Fruit fly (Drosophila melanogaster): ENCODE results near the gene Ccm3.

The Ccm3 gene

dm6 chr3R:15332994-15333393, 38.8 kb upstream of the Ccm3 start, which contains the start of the genes Fkbp39 and Cyfip (continued):
- no peak for TF ChIP-seq dan (GFP tag; IDR thresholded peaks at IDR 0.05)
- peak; percentile 91 for TF ChIP-seq HmgZ (tag; optimal IDR thresholded peaks at IDR 0.05)
- TF ChIP-seq sim (GFP tag; IDR thresholded peaks at IDR 0.05), result no peak
- TF ChIP-seq shn (GFP tag; optimal IDR thresholded peaks at IDR 0.05), result peak; percentile 49
- no peak for TF ChIP-seq dmrt11E (tag; optimal IDR thresholded peaks at IDR 0.05)
- TF ChIP-seq eve (GFP tag; optimal IDR thresholded peaks at IDR 0.05), result no peak
- no peak for TF ChIP-seq H2.0 (GFP tag; IDR thresholded peaks at IDR 0.05)
- TF ChIP-seq Meics (GFP tag; optimal IDR thresholded peaks at IDR 0.05), result peak; percentile 36
- TF ChIP-seq CG12942 (GFP tag; optimal IDR thresholded peaks at IDR 0.05), result peak; percentile 8
- peak; percentile 60 for TF ChIP-seq CG10267 (tag; optimal IDR thresholded peaks at IDR 0.05)
- peak; percentile 94 for TF ChIP-seq Lhr (GFP tag; optimal IDR thresholded peaks at IDR 0.05)
- TF ChIP-seq p53 (GFP tag; optimal IDR thresholded peaks at IDR 0.05), result peak; percentile 62
- TF ChIP-seq CoRest (tag; optimal IDR thresholded peaks at IDR 0.05), result peak; percentile 13
- no peak for TF ChIP-seq exex (tag; optimal IDR thresholded peaks at IDR 0.05)
- TF ChIP-seq CG4424 (GFP tag; optimal IDR thresholded peaks at IDR 0.05), result no peak
- peak; percentile 71 for TF ChIP-seq CG9932 (GFP tag; IDR thresholded peaks at IDR 0.05)
- TF ChIP-seq Myb (GFP tag; optimal IDR thresholded peaks at IDR 0.05), result peak; percentile 69
- TF ChIP-seq CG4820 (GFP tag; optimal IDR thresholded peaks at IDR 0.05), result no peak
- no peak for TF ChIP-seq Ssrp (tag; optimal IDR thresholded peaks at IDR 0.05)
- TF ChIP-seq Kr (GFP tag; optimal IDR thresholded peaks at IDR 0.05), result no peak
- TF ChIP-seq CG3407 (GFP tag; optimal IDR thresholded peaks at IDR 0.05), result no peak
- TF ChIP-seq GATAe (GFP tag; conservative IDR thresholded peaks at IDR 0.05), result no peak
- TF ChIP-seq Lpt (GFP tag; optimal IDR thresholded peaks at IDR 0.05), result no peak
- no peak for TF ChIP-seq CG10462 (GFP tag; optimal IDR thresholded peaks at IDR 0.05)
- no peak for TF ChIP-seq Gsc (GFP tag; IDR thresholded peaks at IDR 0.05)
- no peak; the same call in 1 of the 2 replicates for TF ChIP-seq lmd (GFP tag; IDR thresholded peaks at IDR 0.05)
- TF ChIP-seq Hey (tag; optimal IDR thresholded peaks at IDR 0.05), result no peak
- TF ChIP-seq br (optimal IDR thresholded peaks at IDR 0.05), result no peak
- TF ChIP-seq crp (GFP tag; optimal IDR thresholded peaks at IDR 0.05), result peak in 1 of 2 experiments; percentile 52
- TF ChIP-seq sd (tag; optimal IDR thresholded peaks at IDR 0.05), result no peak
- no peak for TF ChIP-seq CG10274 (GFP tag; optimal IDR thresholded peaks at IDR 0.05)
- TF ChIP-seq ro (GFP tag; IDR thresholded peaks at IDR 0.05), result no peak
- TF ChIP-seq hth (optimal IDR thresholded peaks at IDR 0.05), result no peak
- no peak for TF ChIP-seq CG17612 (GFP tag; IDR thresholded peaks at IDR 0.05)
- TF ChIP-seq CG6791 (GFP tag; IDR thresholded peaks at IDR 0.05; ENCODE audit: partially characterized antibody), result peak; percentile 77
- TF ChIP-seq CG1529 (GFP tag; optimal IDR thresholded peaks at IDR 0.05), result no peak
- no peak for TF ChIP-seq CG8388 (GFP tag; optimal IDR thresholded peaks at IDR 0.05)
- peak; percentile 85 for TF ChIP-seq Ets65A (GFP tag)
- TF ChIP-seq pum (GFP tag; optimal IDR thresholded peaks at IDR 0.05), result peak; percentile 32
- TF ChIP-seq CG2875 (GFP tag; optimal IDR thresholded peaks at IDR 0.05), result no peak
- TF ChIP-seq corto (GFP tag; optimal IDR thresholded peaks at IDR 0.05), result no peak
- no peak for TF ChIP-seq psq (GFP tag; optimal IDR thresholded peaks at IDR 0.05)
- no peak for TF ChIP-seq gsb (GFP tag; IDR thresholded peaks at IDR 0.05)
- TF ChIP-seq nerfin-1 (tag; optimal IDR thresholded peaks at IDR 0.05), result no peak
- 0 out of 2 replicates have a peak, but pooled peaks have one; percentile 20 for TF ChIP-seq CG11247 (GFP tag; IDR thresholded peaks at IDR 0.05)
- TF ChIP-seq CG3163 (GFP tag; optimal IDR thresholded peaks at IDR 0.05), result peak; percentile 39
- peak; percentile 93 for TF ChIP-seq CG1603 (tag; optimal IDR thresholded peaks at IDR 0.05)
- no peak for TF ChIP-seq Oaz (GFP tag; IDR thresholded peaks at IDR 0.05)
- no peak for TF ChIP-seq lab (GFP tag; optimal IDR thresholded peaks at IDR 0.05)
- peak; percentile 62; the same call in 1 of the 3 replicates for TF ChIP-seq CG11456 (GFP tag; IDR thresholded peaks at IDR 0.05)
- no peak for TF ChIP-seq CG10147 (GFP tag; optimal IDR thresholded peaks at IDR 0.05)
- no peak for TF ChIP-seq Spps (tag; optimal IDR thresholded peaks at IDR 0.05)
